Fruit fly (Drosophila melanogaster) whole organism, embryonic: ENCODE results near the gene VhaM9.7-d.

Experiments
- Atf3 ChIP-seq: fragments of 200-800 bp; sonication (Bioruptor generic); optimal IDR thresholded peaks from 3 replicates; lab custom pipeline; 2016; ENCODE audit warnings: missing biosample characterization, missing genetic modification characterization
- C15 ChIP-seq: fragments of 200-800 bp; sonication (Bioruptor generic); IDR thresholded peaks from 3 replicates; pipeline ENCODE4 v1.3.6; 2022; ENCODE audit warnings: missing biosample characterization, missing genetic modification characterization
- CG10147 ChIP-seq: fragments of 200-800 bp; sonication (Bioruptor generic); optimal IDR thresholded peaks from 2 replicates; lab custom pipeline; 2019; ENCODE audit warnings: missing biosample characterization, mild to moderate bottlenecking, missing genetic modification characterization, moderate library complexity
- CG10979 ChIP-seq: fragments of 200-800 bp; sonication (Bioruptor generic); optimal IDR thresholded peaks from 2 replicates; lab custom pipeline; 2018; ENCODE audit warnings: missing biosample characterization, mild to moderate bottlenecking, missing genetic modification characterization, moderate library complexity
- CG11398 ChIP-seq: fragments of 200-800 bp; sonication (Bioruptor generic); optimal IDR thresholded peaks from 2 replicates; lab custom pipeline; 2016; ENCODE audit warnings: missing biosample characterization, missing genetic modification characterization
- CG11504 ChIP-seq: fragments of 200-800 bp; sonication (Bioruptor generic); optimal IDR thresholded peaks from 3 replicates; lab custom pipeline; 2019; ENCODE audit warnings: missing biosample characterization, mild to moderate bottlenecking, missing genetic modification characterization, moderate library complexity
- CG11560 ChIP-seq: fragments of 200-800 bp; sonication (Bioruptor generic); IDR thresholded peaks from 3 replicates; pipeline ENCODE4 v1.3.6; 2022; ENCODE audit warnings: missing biosample characterization, missing genetic modification characterization
- CG12299 ChIP-seq: fragments of 200-800 bp; sonication (Bioruptor generic); optimal IDR thresholded peaks from 2 replicates; lab custom pipeline; 2018; ENCODE audit warnings: missing biosample characterization, mild to moderate bottlenecking, missing genetic modification characterization
- CG12769 ChIP-seq: fragments of 200-800 bp; sonication (Bioruptor generic); optimal IDR thresholded peaks from 2 replicates; lab custom pipeline; 2019; ENCODE audit warnings: missing biosample characterization, mild to moderate bottlenecking, missing genetic modification characterization, moderate library complexity
- CG13894 ChIP-seq: fragments of 200-800 bp; sonication (Bioruptor generic); optimal IDR thresholded peaks from 3 replicates; lab custom pipeline; 2018; ENCODE audit warnings: missing biosample characterization, mild to moderate bottlenecking, missing genetic modification characterization, moderate library complexity
- CG17186 ChIP-seq: fragments of 200-800 bp; sonication (Bioruptor generic); optimal IDR thresholded peaks from 3 replicates; lab custom pipeline; 2017; ENCODE audit warnings: missing biosample characterization, missing genetic modification reagents, missing genetic modification characterization
- CG17802 ChIP-seq: fragments of 200-800 bp; sonication (Bioruptor generic); optimal IDR thresholded peaks from 2 replicates; lab custom pipeline; 2018; ENCODE audit warnings: missing biosample characterization, mild to moderate bottlenecking, missing genetic modification characterization, moderate library complexity
- CG18262 ChIP-seq: fragments of 200-800 bp; optimal IDR thresholded peaks from 3 replicates; lab custom pipeline; 2019; ENCODE audit warnings: missing biosample characterization, mild to moderate bottlenecking, missing genetic modification characterization, moderate library complexity
- CG2120 ChIP-seq: fragments of 200-800 bp; sonication (Bioruptor generic); optimal IDR thresholded peaks from 3 replicates; lab custom pipeline; 2016; ENCODE audit warnings: missing biosample characterization, missing genetic modification characterization
- CG2199 ChIP-seq: fragments of 200-800 bp; sonication (Bioruptor generic); IDR thresholded peaks from 3 replicates; pipeline ENCODE4 v1.3.6; 2022; ENCODE audit warnings: missing biosample characterization, missing genetic modification characterization
- CG31388 ChIP-seq: fragments of 200-800 bp; sonication (Bioruptor generic); optimal IDR thresholded peaks from 2 replicates; lab custom pipeline; 2016; ENCODE audit warnings: missing biosample characterization, missing genetic modification characterization
- CG32767 ChIP-seq: fragments of 200-800 bp; sonication (Bioruptor generic); IDR thresholded peaks from 2 replicates; pipeline ENCODE4 v1.3.6; 2022; ENCODE audit warnings: missing biosample characterization, missing genetic modification characterization
- CG3281 ChIP-seq: fragments of 200-800 bp; sonication (Bioruptor generic); optimal IDR thresholded peaks from 3 replicates; lab custom pipeline; 2017; ENCODE audit warnings: missing biosample characterization, mild to moderate bottlenecking, missing genetic modification characterization
- CG34376 ChIP-seq: fragments of 200-800 bp; sonication (Bioruptor generic); optimal IDR thresholded peaks from 2 replicates; lab custom pipeline; 2018; ENCODE audit warnings: missing biosample characterization, mild to moderate bottlenecking, missing genetic modification characterization
- CG42726 ChIP-seq: fragments of 200-800 bp; sonication (Bioruptor generic); IDR thresholded peaks from 2 replicates; pipeline ENCODE4 v1.3.6; 2022; ENCODE audit warnings: missing biosample characterization, missing genetic modification characterization; ENCODE audit not compliant: partially characterized antibody
- CG9727 ChIP-seq: fragments of 200-800 bp; sonication (Bioruptor generic); optimal IDR thresholded peaks from 3 replicates; lab custom pipeline; 2017; ENCODE audit warnings: missing biosample characterization, mild to moderate bottlenecking, missing genetic modification characterization
- D ChIP-seq, 2 experiments: fragments of 200-800 bp in 1 of 2; fragments of >200 bp in 1 of 2; sonication (Bioruptor generic) in 1 of 2; optimal IDR thresholded peaks; 2 replicates in 1 of 2; 3 replicates in 1 of 2; lab custom pipeline; 2017; ENCODE audit warnings: mild to moderate bottlenecking in 1 of 2, missing biosample characterization in 1 of 2, missing genetic modification characterization in 1 of 2, missing genetic modification reagents in 1 of 2
- Fer3 ChIP-seq: fragments of 200-800 bp; sonication (Bioruptor generic); optimal IDR thresholded peaks from 2 replicates; lab custom pipeline; 2018; ENCODE audit warnings: missing biosample characterization, mild to moderate bottlenecking, missing genetic modification characterization, moderate library complexity
- Jarid2 ChIP-seq: fragments of 200-800 bp; sonication (Bioruptor generic); optimal IDR thresholded peaks from 3 replicates; lab custom pipeline; 2017; ENCODE audit warnings: mild to moderate bottlenecking, missing biosample characterization, missing genetic modification reagents, missing genetic modification characterization
- Oli ChIP-seq: fragments of 200-800 bp; sonication (Bioruptor generic); optimal IDR thresholded peaks from 2 replicates; lab custom pipeline; 2018; ENCODE audit warnings: missing biosample characterization, mild to moderate bottlenecking, missing genetic modification characterization, moderate library complexity
- Opbp ChIP-seq: fragments of 200-800 bp; sonication (Bioruptor generic); IDR thresholded peaks from 3 replicates; pipeline ENCODE4 v1.3.6; 2022; ENCODE audit warnings: missing biosample characterization, missing genetic modification characterization; ENCODE audit not compliant: partially characterized antibody
- Ravus ChIP-seq: fragments of 200-800 bp; sonication (Bioruptor generic); IDR thresholded peaks from 2 replicates; pipeline ENCODE4 v1.3.6; 2022; ENCODE audit warnings: missing biosample characterization, missing genetic modification characterization
- Side ChIP-seq: fragments of 200-800 bp; sonication (Bioruptor generic); optimal IDR thresholded peaks from 2 replicates; lab custom pipeline; 2016; ENCODE audit warnings: missing biosample characterization, missing genetic modification characterization
- Trl ChIP-seq, 3 experiments: fragments of >200 bp in 2 of 3; fragments of 200-800 bp in 1 of 3; sonication (Bioruptor generic) in 1 of 3; optimal IDR thresholded peaks; 2 replicates in 1 of 3; 3 replicates in 2 of 3; lab custom pipeline; 2016 to 2017; ENCODE audit warnings: missing biosample characterization in 1 of 3, missing genetic modification characterization in 1 of 3
- Xbp1 ChIP-seq: fragments of 200-800 bp; sonication (Bioruptor generic); optimal IDR thresholded peaks from 3 replicates; lab custom pipeline; 2016; ENCODE audit warnings: missing biosample characterization, mild to moderate bottlenecking, missing genetic modification characterization
- ash1 ChIP-seq: fragments of 200-800 bp; sonication (Bioruptor generic); optimal IDR thresholded peaks from 2 replicates; lab custom pipeline; 2018; ENCODE audit warnings: missing biosample characterization, mild to moderate bottlenecking, missing genetic modification characterization
- bcd ChIP-seq: fragments of 200-800 bp; sonication (Bioruptor generic); optimal IDR thresholded peaks from 2 replicates; lab custom pipeline; 2017; ENCODE audit warnings: missing biosample characterization, mild to moderate bottlenecking, missing genetic modification characterization
- caup ChIP-seq: fragments of 200-800 bp; sonication (Bioruptor generic); optimal IDR thresholded peaks from 3 replicates; lab custom pipeline; 2017; ENCODE audit warnings: missing biosample characterization, mild to moderate bottlenecking, missing genetic modification characterization, moderate library complexity; ENCODE audit not compliant: severe bottlenecking
- cg ChIP-seq: fragments of 200-800 bp; sonication (Bioruptor generic); optimal IDR thresholded peaks from 3 replicates; lab custom pipeline; 2019; ENCODE audit warnings: missing biosample characterization, mild to moderate bottlenecking, missing genetic modification characterization, moderate library complexity
- dm ChIP-seq: fragments of 200-800 bp; sonication (Bioruptor generic); optimal IDR thresholded peaks from 3 replicates; lab custom pipeline; 2016; ENCODE audit warnings: missing biosample characterization, missing genetic modification characterization
- ems ChIP-seq: fragments of 200-800 bp; sonication (Bioruptor generic); optimal IDR thresholded peaks from 3 replicates; lab custom pipeline; 2016; ENCODE audit warnings: missing biosample characterization, missing genetic modification characterization
- en ChIP-seq: fragments of 200-800 bp; sonication (Bioruptor generic); optimal IDR thresholded peaks from 2 replicates; lab custom pipeline; 2016; ENCODE audit warnings: missing biosample characterization, missing genetic modification characterization
- ftz-f1 ChIP-seq: fragments of 200-800 bp; sonication (Bioruptor generic); optimal IDR thresholded peaks from 2 replicates; lab custom pipeline; 2016; ENCODE audit warnings: missing biosample characterization, missing genetic modification characterization
- nom ChIP-seq: fragments of 200-800 bp; sonication (Bioruptor generic); optimal IDR thresholded peaks from 2 replicates; lab custom pipeline; 2017; ENCODE audit warnings: missing biosample characterization, missing genetic modification characterization, mild to moderate bottlenecking, moderate library complexity, missing genetic modification reagents
- pho ChIP-seq: fragments of 200-800 bp; sonication (Bioruptor generic); optimal IDR thresholded peaks from 2 replicates; lab custom pipeline; 2016; ENCODE audit warnings: missing biosample characterization, missing genetic modification characterization
- rib ChIP-seq: fragments of 200-800 bp; sonication (Bioruptor generic); IDR thresholded peaks from 2 replicates; pipeline ENCODE4 v1.3.6; 2022; ENCODE audit warnings: missing biosample characterization, missing genetic modification characterization
- row ChIP-seq: fragments of 200-800 bp; sonication (Bioruptor generic); IDR thresholded peaks from 3 replicates; pipeline ENCODE4 v1.3.6; 2022; ENCODE audit warnings: missing biosample characterization, missing genetic modification characterization
- salm ChIP-seq: fragments of 200-800 bp; sonication (Bioruptor generic); optimal IDR thresholded peaks from 2 replicates; lab custom pipeline; 2018; ENCODE audit warnings: missing biosample characterization, mild to moderate bottlenecking, missing genetic modification characterization
- sr ChIP-seq: fragments of 200-800 bp; sonication (Bioruptor generic); IDR thresholded peaks from 3 replicates; pipeline ENCODE4 v1.3.6; 2022; ENCODE audit warnings: missing biosample characterization, missing genetic modification characterization
- stwl ChIP-seq: fragments of 200-800 bp; sonication (Bioruptor generic); optimal IDR thresholded peaks from 3 replicates; lab custom pipeline; 2018; ENCODE audit warnings: missing biosample characterization, mild to moderate bottlenecking, missing genetic modification characterization, moderate library complexity
- tll ChIP-seq, 2 experiments: fragments of 200-800 bp in 1 of 2; fragments of >200 bp in 1 of 2; sonication (Bioruptor generic) in 1 of 2; optimal IDR thresholded peaks; 2 replicates each; lab custom pipeline; 2017 to 2019; ENCODE audit warnings: missing biosample characterization in 2 of 2, missing genetic modification characterization in 2 of 2, mild to moderate bottlenecking in 1 of 2, moderate library complexity in 1 of 2
- trh ChIP-seq: fragments of 200-800 bp; sonication (Bioruptor generic); optimal IDR thresholded peaks from 2 replicates; lab custom pipeline; 2016; ENCODE audit warnings: missing biosample characterization, missing genetic modification characterization

The VhaM9.7-d gene

dm6 chr3R:16957759-16958536, 17.1 kb upstream of the VhaM9.7-d start (continued):
- peak; percentile 95 for TF ChIP-seq CG9727 (GFP tag; lab: Kevin White, UChicago)
- no peak for TF ChIP-seq nom (GFP tag; lab: Kevin White, UChicago)
- peak; percentile 76 for TF ChIP-seq Xbp1 (GFP tag; lab: Kevin White, UChicago)
- TF ChIP-seq CG13894, result no peak
- TF ChIP-seq Atf3 (GFP tag; lab: Kevin White, UChicago), result peak; percentile 2
- peak; percentile 89 for TF ChIP-seq Oli (tag; lab: Kevin White, UChicago)
- TF ChIP-seq caup, result peak; percentile 84
- peak; percentile 73 for TF ChIP-seq CG12299 (tag; lab: Kevin White, UChicago)
- peak; percentile 1 for TF ChIP-seq ems (GFP tag; lab: Kevin White, UChicago)
- no peak for TF ChIP-seq CG10147
- TF ChIP-seq pho (GFP tag; lab: Kevin White, UChicago), result no peak
- no peak for TF ChIP-seq Trl (optimal IDR thresholded peaks at IDR 0.05; lab: Kevin White, UChicago)
- peak; percentile 19 for TF ChIP-seq Trl (GFP tag; optimal IDR thresholded peaks at IDR 0.05; lab: Kevin White, UChicago)
- no peak for TF ChIP-seq dm (GFP tag; lab: Kevin White, UChicago)
- TF ChIP-seq CG17186, result no peak
- TF ChIP-seq Ravus, result peak; percentile 7; the same call in 1 of the 2 replicates
- no peak for TF ChIP-seq CG2120 (GFP tag; lab: Kevin White, UChicago)
- 0 out of 3 replicates have a peak, but pooled peaks have one; percentile 18 for TF ChIP-seq C15 (GFP tag; lab: Robert Waterston, UW)
- TF ChIP-seq row, result peak; percentile 89
- no peak for TF ChIP-seq en (GFP tag; lab: Kevin White, UChicago)
- peak; percentile 64 for TF ChIP-seq CG42726 (GFP tag; lab: Robert Waterston, UW)
- no peak for TF ChIP-seq CG34376
- peak; percentile 88 for TF ChIP-seq CG3281 (GFP tag; lab: Kevin White, UChicago)
- peak; percentile 91 for TF ChIP-seq CG11504 (tag; lab: Kevin White, UChicago)
- TF ChIP-seq trh (GFP tag; lab: Kevin White, UChicago), result peak; percentile 43
- TF ChIP-seq Opbp, result peak; percentile 40; the same call in 1 of the 3 replicates
- peak; percentile 46 for TF ChIP-seq Jarid2 (GFP tag; lab: Kevin White, UChicago)
- TF ChIP-seq rib (GFP tag; lab: Robert Waterston, UW), result no peak
- no peak for TF ChIP-seq CG11560
- peak; percentile 60 for TF ChIP-seq salm (tag; lab: Kevin White, UChicago)
- peak; percentile 97 for TF ChIP-seq CG18262 (tag; lab: Kevin White, UChicago)
- no peak for TF ChIP-seq Fer3 (tag; lab: Kevin White, UChicago)
- TF ChIP-seq Side (GFP tag; lab: Kevin White, UChicago), result no peak
- TF ChIP-seq CG2199, result no peak; the same call in 2 of the 3 replicates
- TF ChIP-seq CG11398 (GFP tag; lab: Kevin White, UChicago), result no peak
- TF ChIP-seq tll (GFP tag; optimal IDR thresholded peaks at IDR 0.05; lab: Kevin White, UChicago), result peak in 1 of 2 experiments; percentile 17
- TF ChIP-seq cg (GFP tag; lab: Kevin White, UChicago), result no peak
- TF ChIP-seq CG31388 (GFP tag; lab: Kevin White, UChicago), result peak; percentile 24
- TF ChIP-seq ash1 (GFP tag; lab: Kevin White, UChicago), result no peak
- peak; percentile 91 for TF ChIP-seq CG10979 (tag; lab: Kevin White, UChicago)
- peak; percentile 15 for TF ChIP-seq CG17802 (tag; lab: Kevin White, UChicago)
- TF ChIP-seq CG12769, result peak; percentile 24
- TF ChIP-seq CG32767 (GFP tag; lab: Robert Waterston, UW), result peak; percentile 78; the same call in 1 of the 2 replicates
- TF ChIP-seq D (optimal IDR thresholded peaks at IDR 0.05; lab: Kevin White, UChicago), result no peak
- TF ChIP-seq D (GFP tag; optimal IDR thresholded peaks at IDR 0.05; lab: Kevin White, UChicago), result peak; percentile 90
- no peak for TF ChIP-seq sr (GFP tag; lab: Robert Waterston, UW)
- no peak for TF ChIP-seq ftz-f1
- TF ChIP-seq stwl (tag; lab: Kevin White, UChicago), result no peak
- peak; percentile 83 for TF ChIP-seq bcd (GFP tag; lab: Kevin White, UChicago)
